Worm (Caenorhabditis elegans) whole organism, mixed stage, embryonic: Measurements from ENCODE around the gene B0198.3.

Experiments
- flh-1 ChIP-seq: fragments of 200-800 bp; sonication (Bioruptor generic); optimal IDR thresholded peaks from 2 replicates; lab custom pipeline; 2018; ENCODE audit warnings: mild to moderate bottlenecking, missing genetic modification characterization, moderate library complexity, missing compliant biosample characterization
- lin-13 ChIP-seq: fragments of 150-350 bp; optimal IDR thresholded peaks from 2 replicates; lab custom pipeline; 2014; ENCODE audit warnings: missing biosample characterization, missing genetic modification characterization
- mab-5 ChIP-seq: fragments of 150-350 bp; optimal IDR thresholded peaks from 2 replicates; lab custom pipeline; 2014; ENCODE audit warnings: missing biosample characterization, missing genetic modification characterization
- nhr-2 ChIP-seq: fragments of 150-350 bp; optimal IDR thresholded peaks from 2 replicates; lab custom pipeline; 2014; ENCODE audit warnings: missing biosample characterization, missing genetic modification characterization
- nhr-237 ChIP-seq: fragments of 150-350 bp; optimal IDR thresholded peaks from 2 replicates; lab custom pipeline; 2014; ENCODE audit warnings: missing biosample characterization, missing genetic modification characterization
- snpc-4 ChIP-seq: fragments of 150-350 bp; optimal IDR thresholded peaks from 2 replicates; lab custom pipeline; 2014; ENCODE audit warnings: missing biosample characterization, missing genetic modification characterization
- sptf-1 ChIP-seq: sonication (generic microtip); optimal IDR thresholded peaks from 2 replicates; lab custom pipeline; 2017; ENCODE audit warnings: mild to moderate bottlenecking, missing genetic modification characterization, moderate library complexity, missing compliant biosample characterization

DNA sequence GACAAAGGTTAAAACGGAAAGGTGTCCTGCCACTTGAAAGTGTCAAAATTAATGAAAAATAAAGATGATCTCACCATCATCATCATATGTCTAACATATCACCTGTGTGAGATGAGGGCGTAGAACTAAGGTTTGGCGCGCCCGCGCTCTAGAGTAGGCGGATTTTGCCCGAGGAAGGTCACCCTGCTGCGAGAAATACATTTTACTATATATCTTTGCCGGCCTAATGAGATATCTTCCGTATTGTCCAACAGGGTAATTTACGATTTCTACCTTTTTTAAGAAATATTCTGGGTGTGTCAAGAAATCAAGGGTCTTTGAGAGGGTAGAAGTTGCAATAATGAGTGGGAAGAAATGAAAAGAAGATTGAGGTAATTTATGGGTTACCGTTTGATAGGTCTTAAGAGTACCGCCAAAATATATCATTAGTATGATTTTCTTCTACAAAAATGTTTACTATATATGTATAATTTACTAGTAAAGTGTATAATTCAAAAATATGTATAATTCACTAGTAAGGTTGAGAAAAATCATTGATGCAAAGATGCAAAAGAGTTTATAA lies 48.9 kb downstream of the B0198.3 start:
- TF ChIP-seq sptf-1 (tag; lab: Kevin White, UChicago) (no peak), snpc-4 (tag; lab: Kevin White, UChicago) (no peak), nhr-237 (tag; lab: Kevin White, UChicago) (no peak), nhr-2 (tag; lab: Kevin White, UChicago) (no peak), mab-5 (tag; lab: Kevin White, UChicago) (no peak), flh-1 (no peak), lin-13 (tag; lab: Kevin White, UChicago) (no peak)
